Worm (Caenorhabditis elegans) whole organism, young adult: Measurements from ENCODE around the gene srh-1.

Source experiments
- C17E4.6 ChIP-seq: fragments of 200-800 bp; sonication (Bioruptor generic); IDR thresholded peaks from 2 replicates; pipeline ENCODE4 v1.3.6; 2022; ENCODE audit warnings: missing genetic modification reagents, missing genetic modification characterization, missing compliant biosample characterization
- F10E7.11 ChIP-seq: sonication (generic microtip); optimal IDR thresholded peaks from 2 replicates; lab custom pipeline; 2017; ENCODE audit warnings: mild to moderate bottlenecking, missing genetic modification characterization, moderate library complexity, missing compliant biosample characterization
- F52B5.7 ChIP-seq: sonication (generic microtip); optimal IDR thresholded peaks from 2 replicates; lab custom pipeline; 2016; ENCODE audit warnings: mild to moderate bottlenecking, missing genetic modification characterization, missing compliant biosample characterization
- F55B11.4 ChIP-seq: sonication (generic microtip); optimal IDR thresholded peaks from 2 replicates; lab custom pipeline; 2016; ENCODE audit warnings: missing compliant biosample characterization, missing genetic modification characterization, borderline replicate concordance; ENCODE audit not compliant: insufficient read depth
- F57C9.4 ChIP-seq: sonication (generic microtip); optimal IDR thresholded peaks from 2 replicates; lab custom pipeline; 2017; ENCODE audit warnings: mild to moderate bottlenecking, missing genetic modification characterization, missing compliant biosample characterization
- K11D2.4 ChIP-seq: fragments of 200-800 bp; sonication (Bioruptor generic); IDR thresholded peaks from 2 replicates; pipeline ENCODE4 v1.3.6; 2022; ENCODE audit warnings: missing genetic modification reagents, missing genetic modification characterization, missing compliant biosample characterization
- Y67H2A.10 ChIP-seq: fragments of 200-800 bp; sonication (Bioruptor generic); conservative IDR thresholded peaks from 2 replicates; pipeline ENCODE4 v1.3.6; 2022; ENCODE audit warnings: missing genetic modification reagents, missing genetic modification characterization, missing compliant biosample characterization
- Y95B8A.8 ChIP-seq: fragments of 200-800 bp; sonication (Bioruptor generic); IDR thresholded peaks from 2 replicates; pipeline ENCODE4 v1.3.6; 2022; ENCODE audit warnings: missing genetic modification reagents, missing genetic modification characterization, missing compliant biosample characterization
- aptf-2 ChIP-seq: fragments of 200-800 bp; sonication (Bioruptor generic); conservative IDR thresholded peaks from 2 replicates; pipeline ENCODE4 v1.3.6; 2022; ENCODE audit warnings: missing genetic modification reagents, missing genetic modification characterization, missing compliant biosample characterization
- atf-7 ChIP-seq: sonication (generic microtip); optimal IDR thresholded peaks from 2 replicates; lab custom pipeline; 2017; ENCODE audit warnings: mild to moderate bottlenecking, missing genetic modification characterization, missing compliant biosample characterization
- attf-6 ChIP-seq: fragments of 200-800 bp; sonication (Bioruptor generic); IDR thresholded peaks from 2 replicates; pipeline ENCODE4 v1.3.6; 2022; ENCODE audit warnings: missing genetic modification reagents, missing genetic modification characterization, missing compliant biosample characterization
- cebp-2 ChIP-seq: fragments of 200-800 bp; sonication (Bioruptor generic); IDR thresholded peaks from 2 replicates; pipeline ENCODE4 v1.3.6; 2022; ENCODE audit warnings: missing genetic modification characterization, missing compliant biosample characterization
- ceh-100 ChIP-seq: fragments of 200-800 bp; sonication (Bioruptor generic); IDR thresholded peaks from 2 replicates; pipeline ENCODE4 v1.3.6; 2022; ENCODE audit warnings: missing genetic modification reagents, missing genetic modification characterization, missing compliant biosample characterization
- ceh-27 ChIP-seq: fragments of 200-800 bp; sonication (Bioruptor generic); optimal IDR thresholded peaks from 2 replicates; lab custom pipeline; 2018; ENCODE audit warnings: mild to moderate bottlenecking, missing genetic modification characterization, moderate library complexity, missing compliant biosample characterization
- ceh-40 ChIP-seq: fragments of 200-800 bp; sonication (Bioruptor generic); IDR thresholded peaks from 2 replicates; pipeline ENCODE4 v1.3.6; 2022; ENCODE audit warnings: missing genetic modification characterization, missing compliant biosample characterization
- dox-1 ChIP-seq: fragments of 200-800 bp; sonication (Bioruptor generic); IDR thresholded peaks from 2 replicates; pipeline ENCODE4 v1.3.6; 2022; ENCODE audit warnings: missing genetic modification reagents, missing genetic modification characterization, missing compliant biosample characterization
- dpl-1 ChIP-seq: fragments of 150-350 bp; optimal IDR thresholded peaks from 2 replicates; lab custom pipeline; 2014; ENCODE audit warnings: missing biosample characterization, missing genetic modification reagents, missing genetic modification characterization
- efl-1 ChIP-seq: fragments of 150-350 bp; optimal IDR thresholded peaks from 2 replicates; lab custom pipeline; 2014; ENCODE audit warnings: missing biosample characterization, missing genetic modification reagents, missing genetic modification characterization
- egrh-3 ChIP-seq: fragments of 200-800 bp; sonication (Bioruptor generic); IDR thresholded peaks from 2 replicates; pipeline ENCODE4 v1.3.6; 2022; ENCODE audit warnings: missing genetic modification reagents, missing genetic modification characterization, missing compliant biosample characterization
- ekl-4 ChIP-seq: fragments of 200-800 bp; sonication (Bioruptor generic); IDR thresholded peaks from 2 replicates; pipeline ENCODE4 v1.3.6; 2022; ENCODE audit warnings: missing genetic modification reagents, missing genetic modification characterization, missing compliant biosample characterization
- ets-4 ChIP-seq: fragments of 200-800 bp; sonication (Bioruptor generic); optimal IDR thresholded peaks from 2 replicates; lab custom pipeline; 2018; ENCODE audit warnings: mild to moderate bottlenecking, missing genetic modification characterization, missing compliant biosample characterization
- gei-17 ChIP-seq: fragments of 200-800 bp; sonication (Bioruptor generic); optimal IDR thresholded peaks from 2 replicates; lab custom pipeline; 2018; ENCODE audit warnings: mild to moderate bottlenecking, missing genetic modification characterization, missing compliant biosample characterization
- him-1 ChIP-seq: sonication (generic microtip); optimal IDR thresholded peaks from 2 replicates; lab custom pipeline; 2016; ENCODE audit warnings: missing genotype, missing genetic modification reagents, missing genetic modification characterization, missing compliant biosample characterization
- hlh-12 ChIP-seq: sonication (generic microtip); optimal IDR thresholded peaks from 2 replicates; lab custom pipeline; 2016; ENCODE audit warnings: missing genetic modification characterization, missing compliant biosample characterization
- hmg-20 ChIP-seq: fragments of 200-800 bp; sonication (Bioruptor generic); IDR thresholded peaks from 2 replicates; pipeline ENCODE4 v1.3.6; 2022; ENCODE audit warnings: missing genetic modification reagents, missing genetic modification characterization, missing compliant biosample characterization
- lag-1 ChIP-seq: fragments of 200-800 bp; sonication (Bioruptor generic); IDR thresholded peaks from 2 replicates; pipeline ENCODE4 v1.3.6; 2022; ENCODE audit warnings: missing genetic modification reagents, missing genetic modification characterization, missing compliant biosample characterization
- let-607 ChIP-seq, 2 experiments: fragments of 200-800 bp in 1 of 2; sonication (Bioruptor generic) in 1 of 2; sonication (generic microtip) in 1 of 2; optimal IDR thresholded peaks; 2 replicates each; lab custom pipeline; 2016 to 2018; ENCODE audit warnings: mild to moderate bottlenecking in 2 of 2, missing compliant biosample characterization in 2 of 2, missing genetic modification characterization in 2 of 2, moderate library complexity in 2 of 2, missing genotype in 1 of 2
- lin-40 ChIP-seq: sonication (generic microtip); optimal IDR thresholded peaks from 2 replicates; lab custom pipeline; 2016; ENCODE audit warnings: missing genetic modification characterization, mild to moderate bottlenecking, missing compliant biosample characterization, missing genotype, missing genetic modification reagents
- lir-1 ChIP-seq: fragments of 200-800 bp; sonication (Bioruptor generic); conservative IDR thresholded peaks from 2 replicates; pipeline ENCODE4 v1.3.6; 2022; ENCODE audit warnings: missing genetic modification reagents, missing genetic modification characterization, missing compliant biosample characterization
- madf-10 ChIP-seq: sonication (generic microtip); optimal IDR thresholded peaks from 2 replicates; lab custom pipeline; 2016; ENCODE audit warnings: mild to moderate bottlenecking, missing genetic modification characterization, missing compliant biosample characterization
- madf-3 ChIP-seq: fragments of 200-800 bp; sonication (Bioruptor generic); IDR thresholded peaks from 2 replicates; pipeline ENCODE4 v1.3.6; 2022; ENCODE audit warnings: missing genetic modification reagents, missing genetic modification characterization, missing compliant biosample characterization
- madf-6 ChIP-seq: fragments of 200-800 bp; sonication (Bioruptor generic); IDR thresholded peaks from 2 replicates; pipeline ENCODE4 v1.3.6; 2022; ENCODE audit warnings: missing genetic modification reagents, missing genetic modification characterization, missing compliant biosample characterization
- mel-28 ChIP-seq: sonication (generic microtip); optimal IDR thresholded peaks from 2 replicates; lab custom pipeline; 2016; ENCODE audit warnings: borderline replicate concordance, mild to moderate bottlenecking, missing genetic modification characterization, missing compliant biosample characterization
- nhr-120 ChIP-seq: fragments of 200-800 bp; sonication (Bioruptor generic); IDR thresholded peaks from 2 replicates; pipeline ENCODE4 v1.3.6; 2022; ENCODE audit warnings: missing genetic modification characterization, missing compliant biosample characterization
- nhr-80 ChIP-seq: sonication (generic microtip); optimal IDR thresholded peaks from 2 replicates; lab custom pipeline; 2016; ENCODE audit warnings: missing genetic modification characterization, missing compliant biosample characterization
- nhr-90 ChIP-seq: sonication (generic microtip); optimal IDR thresholded peaks from 2 replicates; lab custom pipeline; 2016; ENCODE audit warnings: missing genotype, mild to moderate bottlenecking, missing genetic modification characterization, missing compliant biosample characterization
- sdz-38 ChIP-seq: sonication (generic microtip); optimal IDR thresholded peaks from 2 replicates; lab custom pipeline; 2016; ENCODE audit warnings: missing genotype, missing genetic modification characterization, missing compliant biosample characterization
- snpc-1.1 ChIP-seq: sonication (generic microtip); optimal IDR thresholded peaks from 2 replicates; lab custom pipeline; 2017; ENCODE audit warnings: missing genetic modification characterization, mild to moderate bottlenecking, missing compliant biosample characterization, antibody characterized with exemption, moderate library complexity, missing genotype, missing genetic modification reagents; ENCODE audit not compliant: insufficient read depth
- somi-1 ChIP-seq: fragments of 200-800 bp; sonication (Bioruptor generic); optimal IDR thresholded peaks from 2 replicates; lab custom pipeline; 2018; ENCODE audit warnings: mild to moderate bottlenecking, missing genetic modification characterization, missing compliant biosample characterization
- tbp1 ChIP-seq: fragments of 200-800 bp; sonication (Bioruptor generic); optimal IDR thresholded peaks from 2 replicates; lab custom pipeline; 2018; ENCODE audit warnings: mild to moderate bottlenecking, missing genetic modification characterization, missing compliant biosample characterization
- zfh-2 ChIP-seq: fragments of 200-800 bp; sonication (Bioruptor generic); conservative IDR thresholded peaks from 2 replicates; pipeline ENCODE4 v1.3.6; 2022; ENCODE audit warnings: missing genetic modification reagents, missing genetic modification characterization, missing compliant biosample characterization
- ztf-18 ChIP-seq: sonication (generic microtip); optimal IDR thresholded peaks from 2 replicates; lab custom pipeline; 2016; ENCODE audit warnings: missing genotype, mild to moderate bottlenecking, missing genetic modification characterization, missing compliant biosample characterization
- ztf-26 ChIP-seq: sonication (generic microtip); optimal IDR thresholded peaks from 2 replicates; lab custom pipeline; 2017; ENCODE audit warnings: missing genetic modification characterization, missing compliant biosample characterization
- ztf-28 ChIP-seq: fragments of 200-800 bp; sonication (Bioruptor generic); IDR thresholded peaks from 2 replicates; pipeline ENCODE4 v1.3.6; 2022; ENCODE audit warnings: missing genetic modification reagents, missing genetic modification characterization, missing compliant biosample characterization
- ztf-3 ChIP-seq: fragments of 200-800 bp; sonication (Bioruptor generic); optimal IDR thresholded peaks from 2 replicates; lab custom pipeline; 2018; ENCODE audit warnings: mild to moderate bottlenecking, missing genetic modification characterization, missing compliant biosample characterization
- ztf-6 ChIP-seq: fragments of 200-800 bp; sonication (Bioruptor generic); IDR thresholded peaks from 2 replicates; pipeline ENCODE4 v1.3.6; 2022; ENCODE audit warnings: missing genetic modification reagents, missing genetic modification characterization, missing compliant biosample characterization

srh-1 gene

ce11 chrV:11521448-11521847, 35.8 kb downstream of the srh-1 start, which contains the start of gene pafo-1 (continued):
- TF ChIP-seq nhr-90 (tag; lab: Kevin White, UChicago) (no peak), nhr-120 (GFP tag; lab: Robert Waterston, UW) (no peak), aptf-2 (no peak), lin-40 (tag; lab: Kevin White, UChicago) (peak; percentile 87), K11D2.4 (GFP tag; lab: Robert Waterston, UW) (peak; percentile 84), ztf-18 (tag; lab: Kevin White, UChicago) (peak; percentile 99), ztf-28 (GFP tag; lab: Robert Waterston, UW) (no peak), egrh-3 (GFP tag; lab: Robert Waterston, UW) (no peak), ztf-26 (tag; lab: Kevin White, UChicago) (peak; percentile 69), madf-10 (no peak), madf-6 (GFP tag; lab: Robert Waterston, UW) (peak; percentile 81), Y95B8A.8 (GFP tag; lab: Robert Waterston, UW) (peak; percentile 82), snpc-1.1 (tag; lab: Kevin White, UChicago) (peak; percentile 47), dox-1 (peak; percentile 95), efl-1 (GFP tag; lab: Kevin White, UChicago) (peak; percentile 90), ceh-40 (no peak), ztf-6 (GFP tag; lab: Robert Waterston, UW) (no peak), somi-1 (GFP tag; lab: Kevin White, UChicago) (peak; percentile 23), lir-1 (GFP tag; lab: Robert Waterston, UW) (0 out of 2 replicates have a peak, but pooled peaks have one; percentile 42), dpl-1 (peak; percentile 95), tbp1 (peak; percentile 66), C17E4.6 (GFP tag; lab: Robert Waterston, UW) (no peak), gei-17 (GFP tag; lab: Kevin White, UChicago) (no peak), attf-6 (GFP tag; lab: Robert Waterston, UW) (peak; percentile 54; the same call in 1 of the 2 replicates), ceh-27 (GFP tag; lab: Kevin White, UChicago) (peak; percentile 71), let-607 (tag; optimal IDR thresholded peaks at IDR 0.05; lab: Kevin White, UChicago) (peak in 1 of 2 experiments; percentile 16), hmg-20 (GFP tag; lab: Robert Waterston, UW) (peak; percentile 72), cebp-2 (GFP tag; lab: Robert Waterston, UW) (no peak), mel-28 (tag; lab: Kevin White, UChicago) (no peak), atf-7 (peak; percentile 42)
- TF ChIP-seq, all 124 proteins: peak for 62

- TF ChIP-seq ceh-40 (no peak), ztf-26 (tag; lab: Kevin White, UChicago) (no peak), ekl-4 (GFP tag; lab: Robert Waterston, UW) (no peak), F10E7.11 (tag; lab: Kevin White, UChicago) (no peak), zfh-2 (GFP tag; lab: Robert Waterston, UW) (peak; percentile 69), him-1 (tag; lab: Kevin White, UChicago) (no peak), F52B5.7 (tag; lab: Kevin White, UChicago) (no peak), tbp1 (no peak)
Measured at ce11 chrV:11525338-11525737, 39.7 kb downstream of the srh-1 start.

ce11 chrV:11526927-11527491, 41.4 kb downstream of the srh-1 start:
- TF ChIP-seq hlh-12: no peak
- no peak for TF ChIP-seq madf-3
- TF ChIP-seq Y95B8A.8 (GFP tag; lab: Robert Waterston, UW): no peak
- TF ChIP-seq lin-40 (tag; lab: Kevin White, UChicago): no peak
- no peak for TF ChIP-seq Y67H2A.10 (GFP tag; lab: Robert Waterston, UW)
- no peak for TF ChIP-seq lir-1 (GFP tag; lab: Robert Waterston, UW)
- no peak for TF ChIP-seq lag-1 (GFP tag; lab: Robert Waterston, UW)
- no peak for TF ChIP-seq F57C9.4 (tag; lab: Kevin White, UChicago)
- TF ChIP-seq ets-4 (GFP tag; lab: Kevin White, UChicago): no peak
- no peak for TF ChIP-seq sdz-38 (tag; lab: Kevin White, UChicago)
- TF ChIP-seq F55B11.4 (tag; lab: Kevin White, UChicago): no peak
- TF ChIP-seq nhr-80 (tag; lab: Kevin White, UChicago): no peak
- TF ChIP-seq ceh-100 (GFP tag; lab: Robert Waterston, UW): no peak
- TF ChIP-seq snpc-1.1 (tag; lab: Kevin White, UChicago): no peak
- TF ChIP-seq ztf-3 (GFP tag; lab: Kevin White, UChicago): no peak
